Worm (Caenorhabditis elegans) whole organism, L1 larva: ENCODE results near the gene nhr-232.

Experiments
- aly-2 ChIP-seq: fragments of 150-350 bp; optimal IDR thresholded peaks from 2 replicates; lab custom pipeline; 2014; ENCODE audit warnings: missing biosample characterization, missing genetic modification characterization
- lin-39 ChIP-seq: fragments of 150-350 bp; optimal IDR thresholded peaks from 2 replicates; lab custom pipeline; 2014; ENCODE audit warnings: missing biosample characterization, missing genetic modification reagents, missing genetic modification characterization
- pag-3 ChIP-seq: sonication (generic microtip); optimal IDR thresholded peaks from 2 replicates; lab custom pipeline; 2017; ENCODE audit warnings: missing genetic modification characterization, mild to moderate bottlenecking, missing compliant biosample characterization, antibody characterized with exemption, borderline replicate concordance; ENCODE audit not compliant: insufficient read depth
- sox-4 ChIP-seq: sonication (generic microtip); optimal IDR thresholded peaks from 2 replicates; lab custom pipeline; 2016; ENCODE audit warnings: missing genetic modification characterization, missing compliant biosample characterization
- xbp-1 ChIP-seq: sonication (generic microtip); optimal IDR thresholded peaks from 2 replicates; lab custom pipeline; 2016; ENCODE audit warnings: missing genetic modification characterization, missing compliant biosample characterization

ce11 chrV:10294549-10294948 is 38.6 kb downstream of the nhr-232 start, which contains the start of gene col-150:
- no peak for TF ChIP-seq pag-3 (tag; lab: Kevin White, UChicago)
- TF ChIP-seq sox-4 (tag; lab: Kevin White, UChicago) = no peak
- no peak for TF ChIP-seq aly-2
- TF ChIP-seq lin-39 (tag; lab: Kevin White, UChicago) = no peak
- TF ChIP-seq xbp-1 (tag; lab: Kevin White, UChicago) = no peak
